Fruit fly (Drosophila melanogaster): ENCODE results near the gene Grip.

The Grip gene

DNA sequence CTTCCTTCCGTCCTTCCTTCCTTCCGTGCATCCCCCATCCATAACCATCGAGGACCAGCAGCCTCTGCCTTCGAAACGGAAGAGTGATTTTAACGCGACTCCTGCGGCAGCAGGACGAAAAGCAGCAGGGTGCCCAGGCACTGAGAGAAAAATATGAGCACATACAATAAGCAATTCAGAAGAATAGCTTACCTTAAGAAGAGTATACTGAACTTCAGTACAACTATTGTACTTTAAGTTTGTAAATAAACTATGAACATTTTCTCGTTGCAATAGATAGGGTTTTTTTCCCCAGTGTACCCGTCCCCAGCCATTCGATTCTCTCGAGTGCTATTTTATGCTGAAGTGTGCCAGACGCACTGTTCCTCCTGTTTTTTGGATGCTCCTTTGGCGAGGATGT lies 65.6 kb downstream of the Grip start (continued):
- TF ChIP-seq crc (GFP tag; optimal IDR thresholded peaks at IDR 0.05) (peak; percentile 68), CG33557 (GFP tag; optimal IDR thresholded peaks at IDR 0.05) (peak; percentile 77), Meics (GFP tag; optimal IDR thresholded peaks at IDR 0.05) (peak; percentile 62), ken (GFP tag; IDR thresholded peaks at IDR 0.05) (peak; percentile 84), mld (GFP tag; IDR thresholded peaks at IDR 0.05; ENCODE audit: partially characterized antibody) (no peak), cwo (GFP tag; optimal IDR thresholded peaks at IDR 0.05) (peak; percentile 60), Rfx (GFP tag; IDR thresholded peaks at IDR 0.05) (peak; percentile 71), Bdp1 (GFP tag; optimal IDR thresholded peaks at IDR 0.05) (peak; percentile 56), pros (GFP tag; optimal IDR thresholded peaks at IDR 0.05) (peak; percentile 16), CG3407 (GFP tag; optimal IDR thresholded peaks at IDR 0.05) (peak; percentile 63), psq (GFP tag; optimal IDR thresholded peaks at IDR 0.05) (peak; percentile 23), tup (GFP tag; optimal IDR thresholded peaks at IDR 0.05) (no peak), Fer1 (GFP tag; optimal IDR thresholded peaks at IDR 0.05) (peak; percentile 86), br (optimal IDR thresholded peaks at IDR 0.05) (no peak), GATAe (GFP tag; conservative IDR thresholded peaks at IDR 0.05) (no peak), slbo (GFP tag; IDR thresholded peaks at IDR 0.05) (peak; percentile 82), en (GFP tag; optimal IDR thresholded peaks at IDR 0.05) (peak; percentile 61), Dip3 (GFP tag; optimal IDR thresholded peaks at IDR 0.05) (peak; percentile 39), CG13624 (GFP tag; optimal IDR thresholded peaks at IDR 0.05) (peak; percentile 65), CG17361 (GFP tag; IDR thresholded peaks at IDR 0.05) (peak; percentile 78), crp (GFP tag; optimal IDR thresholded peaks at IDR 0.05) (peak in 1 of 2 experiments; percentile 8), CG34376 (GFP tag; optimal IDR thresholded peaks at IDR 0.05) (peak; percentile 38), Hmr (GFP tag; optimal IDR thresholded peaks at IDR 0.05) (peak; percentile 76), Lim3 (GFP tag; IDR thresholded peaks at IDR 0.05) (0 out of 2 replicates have a peak, but pooled peaks have one; percentile 29), Gug (GFP tag; IDR thresholded peaks at IDR 0.05) (peak; percentile 44; the same call in 2 of the 4 replicates), Eip74EF (GFP tag; optimal IDR thresholded peaks at IDR 0.05) (peak in 1 of 2 experiments; percentile 68), CG31365 (tag; optimal IDR thresholded peaks at IDR 0.05) (peak; percentile 47), pan (optimal IDR thresholded peaks at IDR 0.05) (no peak), pan (GFP tag; optimal IDR thresholded peaks at IDR 0.05 in 1 of 2, IDR thresholded peaks at IDR 0.05 in 1 of 2) (peak in 1 of 2 experiments; percentile 82), CG8290 (GFP tag; optimal IDR thresholded peaks at IDR 0.05) (peak; percentile 60), CG8290 (tag; optimal IDR thresholded peaks at IDR 0.05) (peak in 1 of 2 experiments; percentile 74), CG11093 (GFP tag; IDR thresholded peaks at IDR 0.05) (peak; percentile 59; the same call in 2 of the 3 replicates), ara (GFP tag; IDR thresholded peaks at IDR 0.05) (peak; percentile 84), CG11560 (tag; IDR thresholded peaks at IDR 0.05) (0 out of 3 replicates have a peak, but pooled peaks have one; percentile 59), gsb-n (tag; optimal IDR thresholded peaks at IDR 0.05) (peak; percentile 63), TFAM (GFP tag; optimal IDR thresholded peaks at IDR 0.05) (peak; percentile 29), CG7271 (tag; optimal IDR thresholded peaks at IDR 0.05) (no peak), trem (tag; optimal IDR thresholded peaks at IDR 0.05) (peak; percentile 71), CG7357 (GFP tag; IDR thresholded peaks at IDR 0.05) (no peak), tx (GFP tag; optimal IDR thresholded peaks at IDR 0.05) (peak; percentile 67), Neu2 (GFP tag; optimal IDR thresholded peaks at IDR 0.05; ENCODE audit: borderline replicate concordance) (peak; percentile 23), CG11695 (GFP tag; IDR thresholded peaks at IDR 0.05) (peak; percentile 66; the same call in 2 of the 3 replicates), Bgb (GFP tag; IDR thresholded peaks at IDR 0.05; ENCODE audit: partially characterized antibody) (no peak), sqz (GFP tag; optimal IDR thresholded peaks at IDR 0.05) (peak; percentile 47), Hr3 (GFP tag; optimal IDR thresholded peaks at IDR 0.05) (peak; percentile 56), CG6791 (GFP tag; IDR thresholded peaks at IDR 0.05; ENCODE audit: partially characterized antibody) (no peak), CG4617 (GFP tag; optimal IDR thresholded peaks at IDR 0.05; ENCODE audit: borderline replicate concordance) (no peak), Ada2b (GFP tag; IDR thresholded peaks at IDR 0.05) (peak; percentile 70), wek (GFP tag; optimal IDR thresholded peaks at IDR 0.05) (peak; percentile 62), cato (GFP tag; optimal IDR thresholded peaks at IDR 0.05; ENCODE audit: borderline replicate concordance) (peak; percentile 30), jumu (GFP tag; optimal IDR thresholded peaks at IDR 0.05) (peak; percentile 74)
